Fruit fly (Drosophila melanogaster) whole organism, embryonic: ENCODE results near the gene Fbp2.
A peak's percentile ranks its signal among the peaks of the same experiment; 100 is the strongest.

Source experiments
- Atf-2 ChIP-seq: fragments of 200-800 bp; sonication (Bioruptor generic); optimal IDR thresholded peaks from 2 replicates; lab custom pipeline; 2016; ENCODE audit warnings: missing biosample characterization, missing genetic modification characterization
- CG10366 ChIP-seq: fragments of 200-800 bp; sonication (Bioruptor generic); IDR thresholded peaks from 2 replicates; pipeline ENCODE4 v1.3.6; 2022; ENCODE audit warnings: missing biosample characterization, missing genetic modification characterization
- CG11456 ChIP-seq: fragments of 200-800 bp; sonication (Bioruptor generic); IDR thresholded peaks from 3 replicates; pipeline ENCODE4 v1.3.6; 2022; ENCODE audit warnings: missing biosample characterization, missing genetic modification characterization
- CG11723 ChIP-seq: fragments of 200-800 bp; sonication (Bioruptor generic); optimal IDR thresholded peaks from 2 replicates; lab custom pipeline; 2017; ENCODE audit warnings: missing biosample characterization, mild to moderate bottlenecking, missing genetic modification characterization
- CG12942 ChIP-seq: fragments of 200-800 bp; sonication (Bioruptor generic); optimal IDR thresholded peaks from 3 replicates; lab custom pipeline; 2016; ENCODE audit warnings: missing biosample characterization, missing genetic modification characterization
- CG14667 ChIP-seq: fragments of 200-800 bp; sonication (Bioruptor generic); IDR thresholded peaks from 2 replicates; pipeline ENCODE4 v1.3.6; 2022; ENCODE audit warnings: missing biosample characterization, missing genetic modification characterization
- CG17361 ChIP-seq: fragments of 200-800 bp; sonication (Bioruptor generic); IDR thresholded peaks from 3 replicates; pipeline ENCODE4 v1.3.6; 2022; ENCODE audit warnings: missing biosample characterization, missing genetic modification characterization
- CG18619 ChIP-seq: fragments of 200-800 bp; sonication (Bioruptor generic); optimal IDR thresholded peaks from 3 replicates; lab custom pipeline; 2017; ENCODE audit warnings: missing biosample characterization, mild to moderate bottlenecking, missing genetic modification characterization
- CG3065 ChIP-seq: fragments of 200-800 bp; sonication (Bioruptor generic); optimal IDR thresholded peaks from 2 replicates; lab custom pipeline; 2016; ENCODE audit warnings: missing biosample characterization, missing genetic modification characterization
- CG42726 ChIP-seq: fragments of 200-800 bp; sonication (Bioruptor generic); IDR thresholded peaks from 2 replicates; pipeline ENCODE4 v1.3.6; 2022; ENCODE audit warnings: missing biosample characterization, missing genetic modification characterization; ENCODE audit not compliant: partially characterized antibody
- CG43689 ChIP-seq: fragments of 200-800 bp; sonication (Bioruptor generic); IDR thresholded peaks from 2 replicates; pipeline ENCODE4 v1.3.6; 2022; ENCODE audit warnings: missing biosample characterization, missing genetic modification characterization
- CG6254 ChIP-seq: fragments of 200-800 bp; sonication (Bioruptor generic); optimal IDR thresholded peaks from 3 replicates; lab custom pipeline; 2017; ENCODE audit warnings: mild to moderate bottlenecking, missing biosample characterization, missing genetic modification reagents, missing genetic modification characterization
- CG7357 ChIP-seq: fragments of 200-800 bp; sonication (Bioruptor generic); IDR thresholded peaks from 3 replicates; pipeline ENCODE4 v1.3.6; 2022; ENCODE audit warnings: missing biosample characterization, missing genetic modification characterization
- CG7786 ChIP-seq: fragments of 200-800 bp; sonication (Bioruptor generic); optimal IDR thresholded peaks from 2 replicates; lab custom pipeline; 2016; ENCODE audit warnings: missing biosample characterization, missing genetic modification characterization
- CG7963 ChIP-seq: fragments of 200-800 bp; sonication (Bioruptor generic); IDR thresholded peaks from 3 replicates; pipeline ENCODE4 v1.3.6; 2022; ENCODE audit warnings: missing biosample characterization, missing genetic modification characterization; ENCODE audit not compliant: partially characterized antibody
- CG8388 ChIP-seq: fragments of 200-800 bp; sonication (Bioruptor generic); optimal IDR thresholded peaks from 2 replicates; lab custom pipeline; 2019; ENCODE audit warnings: missing biosample characterization, mild to moderate bottlenecking, missing genetic modification characterization, moderate library complexity
- CG9797 ChIP-seq: fragments of 200-800 bp; sonication (Bioruptor generic); optimal IDR thresholded peaks from 3 replicates; lab custom pipeline; 2018; ENCODE audit warnings: missing biosample characterization, mild to moderate bottlenecking, missing genetic modification characterization
- CG9932 ChIP-seq: fragments of 200-800 bp; sonication (Bioruptor generic); IDR thresholded peaks from 2 replicates; pipeline ENCODE4 v1.3.6; 2022; ENCODE audit warnings: missing biosample characterization, missing genetic modification characterization
- CHES-1-like ChIP-seq: fragments of 200-800 bp; sonication (Bioruptor generic); optimal IDR thresholded peaks from 2 replicates; lab custom pipeline; 2016; ENCODE audit warnings: missing biosample characterization, missing genetic modification characterization
- Camta ChIP-seq: fragments of 200-800 bp; sonication (Bioruptor generic); optimal IDR thresholded peaks from 2 replicates; lab custom pipeline; 2016; ENCODE audit warnings: missing biosample characterization, missing genetic modification characterization
- Chrac-16 ChIP-seq: fragments of 200-800 bp; sonication (Bioruptor generic); optimal IDR thresholded peaks from 3 replicates; lab custom pipeline; 2016; ENCODE audit warnings: missing biosample characterization, missing genetic modification characterization
- Dip3 ChIP-seq: fragments of 200-800 bp; sonication (Bioruptor generic); optimal IDR thresholded peaks from 3 replicates; lab custom pipeline; 2016; ENCODE audit warnings: missing biosample characterization, missing genetic modification characterization
- Hey ChIP-seq: fragments of 200-800 bp; sonication (Bioruptor generic); optimal IDR thresholded peaks from 3 replicates; lab custom pipeline; 2018; ENCODE audit warnings: missing biosample characterization, mild to moderate bottlenecking, missing genetic modification characterization
- Hmr ChIP-seq: fragments of 200-800 bp; sonication (Bioruptor generic); optimal IDR thresholded peaks from 3 replicates; lab custom pipeline; 2017; ENCODE audit warnings: mild to moderate bottlenecking, missing biosample characterization, missing genetic modification reagents, missing genetic modification characterization
- Hr51 ChIP-seq, 2 experiments: fragments of 200-800 bp; sonication (Bioruptor generic); optimal IDR thresholded peaks; 2 replicates in 1 of 2; 3 replicates in 1 of 2; lab custom pipeline; 2016 to 2018; ENCODE audit warnings: missing biosample characterization in 2 of 2, missing genetic modification characterization in 2 of 2, mild to moderate bottlenecking in 1 of 2, moderate library complexity in 1 of 2
- Hsf ChIP-seq: fragments of 200-800 bp; sonication (Bioruptor generic); optimal IDR thresholded peaks from 3 replicates; lab custom pipeline; 2016; ENCODE audit warnings: missing biosample characterization, missing genetic modification characterization
- Mrtf ChIP-seq: fragments of 200-800 bp; sonication (Bioruptor generic); IDR thresholded peaks from 3 replicates; pipeline ENCODE4 v1.3.6; 2022; ENCODE audit warnings: missing biosample characterization, missing genetic modification characterization
- NC2α ChIP-seq: fragments of 200-800 bp; sonication (Bioruptor generic); optimal IDR thresholded peaks from 2 replicates; lab custom pipeline; 2016; ENCODE audit warnings: missing biosample characterization, missing genetic modification characterization
- NC2β ChIP-seq: fragments of 200-800 bp; sonication (Bioruptor generic); optimal IDR thresholded peaks from 2 replicates; lab custom pipeline; 2016; ENCODE audit warnings: missing biosample characterization, missing genetic modification characterization
- Oaz ChIP-seq: fragments of 200-800 bp; sonication (Bioruptor generic); IDR thresholded peaks from 2 replicates; pipeline ENCODE4 v1.3.6; 2022; ENCODE audit warnings: missing biosample characterization, missing genetic modification characterization
- Taf1 ChIP-seq: fragments of 200-800 bp; sonication (Bioruptor generic); IDR thresholded peaks from 2 replicates; pipeline ENCODE4 v1.3.6; 2022; ENCODE audit warnings: missing biosample characterization, missing genetic modification characterization
- amos ChIP-seq: fragments of 200-800 bp; sonication (Bioruptor generic); IDR thresholded peaks from 2 replicates; pipeline ENCODE4 v1.3.6; 2022; ENCODE audit warnings: missing biosample characterization, missing genetic modification characterization; ENCODE audit not compliant: partially characterized antibody
- ash1 ChIP-seq: fragments of 200-800 bp; sonication (Bioruptor generic); optimal IDR thresholded peaks from 2 replicates; lab custom pipeline; 2018; ENCODE audit warnings: missing biosample characterization, mild to moderate bottlenecking, missing genetic modification characterization
- ci ChIP-seq: fragments of 200-800 bp; sonication (Bioruptor generic); IDR thresholded peaks from 3 replicates; pipeline ENCODE4 v1.3.6; 2022; ENCODE audit warnings: missing biosample characterization, missing genetic modification characterization
- dan ChIP-seq: fragments of 200-800 bp; sonication (Bioruptor generic); IDR thresholded peaks from 2 replicates; pipeline ENCODE4 v1.3.6; 2022; ENCODE audit warnings: missing biosample characterization, missing genetic modification characterization
- dmrt99B ChIP-seq: fragments of 200-800 bp; sonication (Bioruptor generic); optimal IDR thresholded peaks from 2 replicates; lab custom pipeline; 2018; ENCODE audit warnings: missing biosample characterization, mild to moderate bottlenecking, missing genetic modification characterization, moderate library complexity
- esg ChIP-seq: fragments of 200-800 bp; sonication (Bioruptor generic); conservative IDR thresholded peaks from 2 replicates; pipeline ENCODE4 v1.3.6; 2022; ENCODE audit warnings: missing biosample characterization, missing genetic modification characterization
- eyg ChIP-seq: fragments of 200-800 bp; sonication (Bioruptor generic); optimal IDR thresholded peaks from 3 replicates; lab custom pipeline; 2016; ENCODE audit warnings: missing biosample characterization, missing genetic modification characterization
- fru ChIP-seq: fragments of >200 bp; optimal IDR thresholded peaks from 2 replicates; lab custom pipeline; 2017
- ftz-f1 ChIP-seq: fragments of 200-800 bp; sonication (Bioruptor generic); optimal IDR thresholded peaks from 2 replicates; lab custom pipeline; 2016; ENCODE audit warnings: missing biosample characterization, missing genetic modification characterization
- gt ChIP-seq: fragments of 200-800 bp; sonication (Bioruptor generic); IDR thresholded peaks from 2 replicates; pipeline ENCODE4 v1.3.6; 2022; ENCODE audit warnings: missing biosample characterization, missing genetic modification characterization
- h ChIP-seq: fragments of >200 bp; optimal IDR thresholded peaks from 2 replicates; lab custom pipeline; 2017
- knrl ChIP-seq: fragments of 200-800 bp; sonication (Bioruptor generic); IDR thresholded peaks from 3 replicates; pipeline ENCODE4 v1.3.6; 2022; ENCODE audit warnings: missing biosample characterization, missing genetic modification characterization; ENCODE audit not compliant: partially characterized antibody
- nerfin-1 ChIP-seq: fragments of 200-800 bp; sonication (Bioruptor generic); optimal IDR thresholded peaks from 3 replicates; lab custom pipeline; 2019; ENCODE audit warnings: missing biosample characterization, mild to moderate bottlenecking, missing genetic modification characterization, moderate library complexity
- pan ChIP-seq, 4 experiments: fragments of >200 bp in 3 of 4; fragments of 200-800 bp in 1 of 4; sonication (Bioruptor generic) in 1 of 4; optimal IDR thresholded peaks in 3 of 4; IDR thresholded peaks in 1 of 4; 2 replicates each; pipeline versions ENCODE4 v1.3.6 to Lab custom; 2017 to 2022; ENCODE audit warnings: missing biosample characterization in 2 of 4, missing genetic modification characterization in 2 of 4, mixed read lengths in 1 of 4
- prd ChIP-seq, 3 experiments: fragments of >200 bp in 2 of 3; fragments of 200-800 bp in 1 of 3; sonication (Bioruptor generic) in 1 of 3; optimal IDR thresholded peaks in 2 of 3; IDR thresholded peaks in 1 of 3; 2 replicates in 2 of 3; 3 replicates in 1 of 3; pipeline versions ENCODE4 v1.3.6 to Lab custom; 2017 to 2022; ENCODE audit warnings: missing biosample characterization in 1 of 3, missing genetic modification characterization in 1 of 3
- ranshi ChIP-seq: fragments of 200-800 bp; sonication (Bioruptor generic); IDR thresholded peaks from 2 replicates; pipeline ENCODE4 v1.3.6; 2022; ENCODE audit warnings: missing biosample characterization, missing genetic modification characterization
- scrt ChIP-seq: fragments of 200-800 bp; sonication (Bioruptor generic); optimal IDR thresholded peaks from 2 replicates; lab custom pipeline; 2018; ENCODE audit warnings: missing biosample characterization, mild to moderate bottlenecking, missing genetic modification characterization, moderate library complexity
- twi ChIP-seq: fragments of 200-800 bp; optimal IDR thresholded peaks from 2 replicates; lab custom pipeline; 2019; ENCODE audit warnings: missing biosample characterization, mild to moderate bottlenecking, missing genetic modification characterization, moderate library complexity

Gene Fbp2

DNA sequence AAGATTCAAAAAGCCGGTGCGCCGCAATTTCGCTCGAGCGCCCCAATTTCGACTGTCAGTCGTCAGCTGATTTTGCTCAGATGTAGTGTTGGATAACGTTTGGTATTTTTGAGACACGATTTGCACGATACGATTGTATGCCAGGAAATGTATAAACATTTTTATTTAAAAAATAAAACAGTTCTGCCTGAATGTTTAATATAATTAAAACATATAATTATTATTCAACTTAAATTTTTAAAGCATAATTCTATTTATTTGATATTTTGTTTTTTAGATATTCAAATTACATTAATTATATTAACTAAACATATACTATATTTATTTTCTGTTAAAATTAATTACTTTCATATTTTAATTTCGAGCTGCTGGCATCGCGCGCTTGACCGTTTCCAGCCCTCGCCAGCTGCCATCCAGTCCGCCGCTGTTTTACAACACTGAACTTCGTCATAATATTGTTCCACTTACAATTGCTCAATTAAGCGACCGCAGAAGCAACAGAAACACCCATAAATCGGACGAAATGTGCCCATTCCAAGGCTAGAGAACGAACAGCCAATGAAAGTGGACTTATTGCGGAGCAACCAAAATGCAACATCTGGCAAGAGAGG, 4.5 kb downstream of the Fbp2 start, which contains the start of the genes FucTB and scat (continued):
- TF ChIP-seq Hmr: peak; percentile 90
- peak; percentile 29 for TF ChIP-seq Atf-2
- peak; percentile 90 for TF ChIP-seq CG11723 (GFP tag; lab: Kevin White, UChicago)
- TF ChIP-seq Dip3 (GFP tag; lab: Kevin White, UChicago): peak; percentile 71
- peak; percentile 98 for TF ChIP-seq CG17361 (GFP tag; lab: Robert Waterston, UW)
- peak; percentile 79 for TF ChIP-seq knrl
- peak; percentile 8 for TF ChIP-seq ftz-f1 (GFP tag; lab: Kevin White, UChicago)
- TF ChIP-seq twi (tag; lab: Kevin White, UChicago): peak; percentile 92
- peak; percentile 7 for TF ChIP-seq Hey (tag; lab: Kevin White, UChicago)
- peak; percentile 70 for TF ChIP-seq Taf1
- peak; percentile 31 for TF ChIP-seq CG9797 (GFP tag; lab: Kevin White, UChicago)
- peak; percentile 86 for TF ChIP-seq nerfin-1 (tag; lab: Kevin White, UChicago)
- TF ChIP-seq NC2β (GFP tag; lab: Kevin White, UChicago): peak; percentile 10
- TF ChIP-seq Mrtf (GFP tag; lab: Robert Waterston, UW): peak; percentile 92
- TF ChIP-seq CG12942 (GFP tag; lab: Kevin White, UChicago): peak; percentile 93
- peak; percentile 95 for TF ChIP-seq CG18619 (GFP tag; lab: Kevin White, UChicago)
- peak; percentile 97 for TF ChIP-seq CG9932 (GFP tag; lab: Robert Waterston, UW)
- TF ChIP-seq CG6254 (GFP tag; lab: Kevin White, UChicago): peak; percentile 0
- TF ChIP-seq CG7357 (GFP tag; lab: Robert Waterston, UW): peak; percentile 87
- TF ChIP-seq gt (GFP tag; lab: Robert Waterston, UW): peak; percentile 89
- TF ChIP-seq eyg (GFP tag; lab: Kevin White, UChicago): no peak
- TF ChIP-seq CG43689 (GFP tag; lab: Robert Waterston, UW): peak; percentile 75; the same call in 1 of the 2 replicates
- TF ChIP-seq ash1 (GFP tag; lab: Kevin White, UChicago): no peak
- peak; percentile 87 for TF ChIP-seq ranshi (GFP tag; lab: Robert Waterston, UW)
- TF ChIP-seq CG7963 (GFP tag; lab: Robert Waterston, UW): no peak
- TF ChIP-seq Camta (GFP tag; lab: Kevin White, UChicago): peak; percentile 22
- peak; percentile 44 for TF ChIP-seq CG7786 (GFP tag; lab: Kevin White, UChicago)
- peak; percentile 85 for TF ChIP-seq ci (GFP tag; lab: Robert Waterston, UW)
- TF ChIP-seq CG14667: peak; percentile 89
- TF ChIP-seq CHES-1-like (GFP tag; lab: Kevin White, UChicago): peak; percentile 55
- TF ChIP-seq CG42726 (GFP tag; lab: Robert Waterston, UW): no peak
- TF ChIP-seq Chrac-16: peak; percentile 91
- peak; percentile 80 for TF ChIP-seq Hsf (GFP tag; lab: Kevin White, UChicago)
- peak; percentile 82 for TF ChIP-seq Oaz (GFP tag; lab: Robert Waterston, UW)
- peak; percentile 76 for TF ChIP-seq dan
- TF ChIP-seq CG8388: peak; percentile 86
- TF ChIP-seq NC2α (GFP tag; lab: Kevin White, UChicago): no peak
- TF ChIP-seq CG10366 (GFP tag; lab: Robert Waterston, UW): peak; percentile 89
- no peak for TF ChIP-seq h (lab: Kevin White, UChicago)
- TF ChIP-seq esg: peak; percentile 91
- TF ChIP-seq pan (optimal IDR thresholded peaks at IDR 0.05; lab: Kevin White, UChicago): no peak
- TF ChIP-seq pan (GFP tag; optimal IDR thresholded peaks at IDR 0.05 in 1 of 2, IDR thresholded peaks at IDR 0.05 in 1 of 2): peak in 1 of 2 experiments; percentile 90
- TF ChIP-seq CG11456 (GFP tag; lab: Robert Waterston, UW): peak; percentile 94
- TF ChIP-seq scrt (GFP tag; lab: Kevin White, UChicago): peak; percentile 66
- TF ChIP-seq CG3065: peak; percentile 75
- TF ChIP-seq fru (lab: Kevin White, UChicago): no peak
- no peak for TF ChIP-seq prd (optimal IDR thresholded peaks at IDR 0.05; lab: Kevin White, UChicago)
- peak; percentile 95 for TF ChIP-seq prd (GFP tag; IDR thresholded peaks at IDR 0.05; lab: Robert Waterston, UW)
- peak; percentile 84 for TF ChIP-seq dmrt99B (tag; lab: Kevin White, UChicago)
- TF ChIP-seq Hr51 (GFP tag; optimal IDR thresholded peaks at IDR 0.05; lab: Kevin White, UChicago): peak; percentile 78 to 93
- TF ChIP-seq amos (GFP tag; lab: Robert Waterston, UW): 0 out of 2 replicates have a peak, but pooled peaks have one; percentile 4
